Worm (Caenorhabditis elegans): ENCODE measurements around the gene F41B5.1.

The F41B5.1 gene

DNA sequence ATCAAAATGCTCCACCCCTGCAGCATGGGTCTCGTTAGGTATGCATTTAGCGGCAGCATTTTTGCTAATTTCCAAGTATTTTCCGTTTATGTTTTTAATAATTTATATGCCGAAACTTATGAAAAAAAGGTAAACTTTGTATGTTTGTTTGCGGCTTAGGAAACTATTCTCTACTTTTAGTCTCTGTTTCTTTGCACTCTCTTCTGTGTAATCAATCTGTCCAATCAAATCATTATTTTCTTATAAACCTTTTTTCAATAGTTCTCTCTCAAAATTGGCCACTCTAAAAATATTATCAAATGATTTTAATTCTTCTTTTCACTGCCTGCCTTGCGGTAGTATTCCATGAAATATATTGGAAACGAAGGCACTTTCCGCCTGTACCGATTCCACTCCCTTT lies 17.3 kb upstream of the F41B5.1 start:
- TF ChIP-seq lin-35 (GFP tag; optimal IDR thresholded peaks at IDR 0.05) (no peak), atf-7 (tag; optimal IDR thresholded peaks at IDR 0.05) (no peak), T26A5.8 (tag; optimal IDR thresholded peaks at IDR 0.05) (no peak), hrde-1 (tag; optimal IDR thresholded peaks at IDR 0.05; ENCODE audit: borderline replicate concordance) (no peak), ekl-4 (GFP tag; IDR thresholded peaks at IDR 0.05) (no peak), ztf-3 (GFP tag; optimal IDR thresholded peaks at IDR 0.05) (no peak), efl-1 (GFP tag; optimal IDR thresholded peaks at IDR 0.05) (no peak), ceh-79 (tag; optimal IDR thresholded peaks at IDR 0.05) (no peak), F23B12.7 (tag; optimal IDR thresholded peaks at IDR 0.05; ENCODE audit: insufficient read depth) (no peak), tbx-9 (tag; optimal IDR thresholded peaks at IDR 0.05; ENCODE audit: borderline replicate concordance) (no peak), hlh-26 (GFP tag; conservative IDR thresholded peaks at IDR 0.05) (no peak), D2030.7 (GFP tag; IDR thresholded peaks at IDR 0.05) (no peak), ccch-3 (GFP tag; optimal IDR thresholded peaks at IDR 0.05) (no peak), F55B11.4 (tag; optimal IDR thresholded peaks at IDR 0.05; ENCODE audit: borderline replicate concordance, insufficient read depth) (no peak), nfya-2 (GFP tag; IDR thresholded peaks at IDR 0.05) (no peak), ZK185.1 (tag; optimal IDR thresholded peaks at IDR 0.05; ENCODE audit: poor library complexity, severe bottlenecking) (no peak)

DNA sequence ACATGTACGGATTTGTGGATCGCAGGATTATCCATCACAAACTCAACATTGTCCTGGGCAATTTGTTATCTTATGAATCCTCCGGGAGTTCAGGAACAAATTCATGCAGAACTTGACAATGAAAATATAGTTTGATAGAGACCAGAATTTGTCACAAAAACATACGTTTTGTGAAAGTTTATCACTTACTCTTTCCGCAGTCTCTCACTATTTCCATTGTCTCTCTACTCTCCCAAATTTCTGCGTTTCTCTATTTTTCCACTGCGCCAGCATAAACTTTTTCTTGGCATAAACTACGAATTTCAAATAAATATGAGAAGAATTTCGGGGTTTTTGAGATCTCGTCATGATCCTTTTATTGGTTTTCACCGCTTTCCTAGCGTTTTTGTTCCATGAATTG lies 12.7 kb upstream of the F41B5.1 start, which contains the start of gene cyp-33C3:
Gene cyp-33C3 (plus strand): TSS at position 149 of the 400 bp plus-strand sequence.
- TF ChIP-seq hmg-1.2 (GFP tag; IDR thresholded peaks at IDR 0.05) (peak; percentile 41; the same call in 1 of the 2 replicates), lin-54 (GFP tag; optimal IDR thresholded peaks at IDR 0.05) (no peak), rpc-1 (optimal IDR thresholded peaks at IDR 0.05) (no peak), rpc-1 (tag; optimal IDR thresholded peaks at IDR 0.05) (no peak)

ce11 chrV:2244751-2245150 lies 10.6 kb upstream of the F41B5.1 start, which contains the start of gene cyp-33C5:
Gene cyp-33C5 (plus strand): TSS chrV:2245004.
- TF ChIP-seq nhr-80 (tag; optimal IDR thresholded peaks at IDR 0.05) (peak; percentile 4), madf-3 (GFP tag; IDR thresholded peaks at IDR 0.05) (no peak), hmg-1.2 (GFP tag; IDR thresholded peaks at IDR 0.05) (peak; percentile 80; the same call in 1 of the 2 replicates), lsl-1 (GFP tag; optimal IDR thresholded peaks at IDR 0.05) (no peak)

- no peak for TF ChIP-seq F57C9.4 (tag; optimal IDR thresholded peaks at IDR 0.05)
- no peak for TF ChIP-seq attf-3 (GFP tag; conservative IDR thresholded peaks at IDR 0.05)
- no peak for TF ChIP-seq lin-26 (GFP tag; IDR thresholded peaks at IDR 0.05)
- TF ChIP-seq ceh-40 (GFP tag; IDR thresholded peaks at IDR 0.05) = no peak
- TF ChIP-seq egl-18 (GFP tag; IDR thresholded peaks at IDR 0.05) = no peak
- no peak for TF ChIP-seq F57A8.1 (GFP tag; optimal IDR thresholded peaks at IDR 0.05)
- TF ChIP-seq mes-4 (tag; optimal IDR thresholded peaks at IDR 0.05) = no peak
- no peak for TF ChIP-seq atf-7 (tag; optimal IDR thresholded peaks at IDR 0.05)
- TF ChIP-seq rcor-1 (GFP tag; IDR thresholded peaks at IDR 0.05) = no peak
- TF ChIP-seq ceh-100 (GFP tag; IDR thresholded peaks at IDR 0.05) = no peak
- no peak for TF ChIP-seq tlf-1 (GFP tag; optimal IDR thresholded peaks at IDR 0.05)
- TF ChIP-seq ztf-3 (GFP tag; optimal IDR thresholded peaks at IDR 0.05) = no peak
- no peak for TF ChIP-seq ztf-28 (GFP tag; IDR thresholded peaks at IDR 0.05)
- TF ChIP-seq cebp-1 (GFP tag; IDR thresholded peaks at IDR 0.05) = no peak
- TF ChIP-seq cebp-1 (tag; optimal IDR thresholded peaks at IDR 0.05) = no peak
- TF ChIP-seq madf-8 (GFP tag; conservative IDR thresholded peaks at IDR 0.05) = no peak
- no peak for TF ChIP-seq K12H6.12 (tag; optimal IDR thresholded peaks at IDR 0.05)
- no peak for TF ChIP-seq T07F8.4 (tag; optimal IDR thresholded peaks at IDR 0.05)
- no peak for TF ChIP-seq efl-1 (GFP tag; optimal IDR thresholded peaks at IDR 0.05)
- no peak for TF ChIP-seq die-1 (tag; optimal IDR thresholded peaks at IDR 0.05)
These were observed 6.0 kb upstream of the F41B5.1 start, which contains the start of gene cyp-33C6 for ce11 chrV:2249310-2249709. Gene cyp-33C6 (minus strand): TSS chrV:2249410.
